Worm (Caenorhabditis elegans) whole organism, L2 larva: ENCODE data around the gene T22F3.2.
"Not testable (repeated sequence)": the region's sequence is repeated elsewhere in the genome, so short reads cannot be mapped to it uniquely, and the experiment has no call there.

Experiments
- lin-39 ChIP-seq: fragments of 150-350 bp; optimal IDR thresholded peaks from 2 replicates; lab custom pipeline; 2014; ENCODE audit warnings: missing biosample characterization, missing genetic modification reagents, missing genetic modification characterization
- nhr-10 ChIP-seq: sonication (generic microtip); optimal IDR thresholded peaks from 2 replicates; lab custom pipeline; 2017; ENCODE audit warnings: missing biosample characterization, missing genetic modification characterization
- sem-4 ChIP-seq: fragments of 150-350 bp; optimal IDR thresholded peaks from 2 replicates; lab custom pipeline; 2014; ENCODE audit warnings: missing biosample characterization, missing genetic modification reagents, missing genetic modification characterization
- snpc-4 ChIP-seq: fragments of 150-350 bp; optimal IDR thresholded peaks from 2 replicates; lab custom pipeline; 2014; ENCODE audit warnings: missing biosample characterization, missing genetic modification characterization
- unc-39 ChIP-seq: fragments of 150-350 bp; optimal IDR thresholded peaks from 2 replicates; lab custom pipeline; 2014; ENCODE audit warnings: missing biosample characterization, missing genetic modification characterization

DNA sequence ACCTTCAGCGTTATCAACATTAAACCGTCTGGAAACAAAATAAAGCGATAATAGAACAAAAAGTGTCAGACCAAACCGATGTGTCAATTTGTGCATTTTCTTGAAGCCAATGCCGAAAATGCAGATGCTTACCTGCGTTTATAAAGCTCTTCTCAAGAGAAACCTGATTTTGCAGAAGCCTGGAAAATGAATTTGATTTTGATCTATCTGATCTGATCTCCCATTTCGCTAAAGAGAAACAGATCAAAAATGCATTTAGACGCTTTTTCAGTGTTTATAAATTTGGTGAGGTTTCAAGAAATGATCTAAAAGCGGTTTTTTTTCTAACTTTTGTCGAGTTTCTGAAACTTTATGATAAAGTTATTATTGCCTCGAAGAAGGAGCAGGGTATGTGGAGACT is 23.6 kb upstream of the T22F3.2 start, which contains the start of gene T24A6.16:
- TF ChIP-seq snpc-4, nhr-10, lin-39, sem-4, unc-39 (tag; lab: Kevin White, UChicago): not testable (repeated sequence)
